Fruit fly (Drosophila melanogaster): ENCODE data around the gene SKIP.
A peak's percentile ranks its signal among the peaks of the same experiment; 100 is the strongest.

The SKIP gene

dm6 chr3R:22197667-22198316 lies 64.2 kb downstream of the SKIP start:
- TF ChIP-seq dmrt93B (GFP tag; optimal IDR thresholded peaks at IDR 0.05): no peak
- no peak for TF ChIP-seq Rel (GFP tag; optimal IDR thresholded peaks at IDR 0.05)
- peak; percentile 6 for TF ChIP-seq Rel (tag; optimal IDR thresholded peaks at IDR 0.05)
- TF ChIP-seq sage (GFP tag; optimal IDR thresholded peaks at IDR 0.05): no peak
- no peak for TF ChIP-seq jim (GFP tag; optimal IDR thresholded peaks at IDR 0.05)
- TF ChIP-seq N (GFP tag; optimal IDR thresholded peaks at IDR 0.05): no peak
- TF ChIP-seq CrebA (GFP tag; optimal IDR thresholded peaks at IDR 0.05; ENCODE audit: borderline replicate concordance): no peak
- TF ChIP-seq Abd-B (GFP tag; optimal IDR thresholded peaks at IDR 0.05): no peak
- no peak for TF ChIP-seq dl (GFP tag; optimal IDR thresholded peaks at IDR 0.05; ENCODE audit: insufficient read depth in 1 of 2, partially characterized antibody in 2 of 2)
- TF ChIP-seq dsf (GFP tag; optimal IDR thresholded peaks at IDR 0.05; ENCODE audit: borderline replicate concordance): no peak
- peak; percentile 3 for TF ChIP-seq br (GFP tag; optimal IDR thresholded peaks at IDR 0.05)
- no peak for TF ChIP-seq OdsH (GFP tag; optimal IDR thresholded peaks at IDR 0.05)
- no peak for TF ChIP-seq Hr83 (GFP tag; optimal IDR thresholded peaks at IDR 0.05; ENCODE audit: poor library complexity, severe bottlenecking)
- no peak for TF ChIP-seq CG9705 (GFP tag; optimal IDR thresholded peaks at IDR 0.05)
- TF ChIP-seq fru (GFP tag; optimal IDR thresholded peaks at IDR 0.05): peak; percentile 26
- TF ChIP-seq pan (optimal IDR thresholded peaks at IDR 0.05): no peak
- TF ChIP-seq brk (GFP tag; optimal IDR thresholded peaks at IDR 0.05): no peak

- TF ChIP-seq Jra (GFP tag; optimal IDR thresholded peaks at IDR 0.05): no peak
- TF ChIP-seq tai (GFP tag; optimal IDR thresholded peaks at IDR 0.05): no peak
- no peak for TF ChIP-seq fru (GFP tag; optimal IDR thresholded peaks at IDR 0.05)
- no peak for TF ChIP-seq Abd-B (GFP tag; optimal IDR thresholded peaks at IDR 0.05)
- no peak for TF ChIP-seq CG32264 (GFP tag; optimal IDR thresholded peaks at IDR 0.05)
- no peak for TF ChIP-seq Dif (GFP tag; optimal IDR thresholded peaks at IDR 0.05; ENCODE audit: partially characterized antibody)
- no peak for TF ChIP-seq lola (GFP tag; optimal IDR thresholded peaks at IDR 0.05)
- TF ChIP-seq dl (GFP tag; optimal IDR thresholded peaks at IDR 0.05; ENCODE audit: insufficient read depth in 1 of 2, partially characterized antibody in 2 of 2): no peak
- no peak for TF ChIP-seq br (GFP tag; optimal IDR thresholded peaks at IDR 0.05)
- TF ChIP-seq Myc (optimal IDR thresholded peaks at IDR 0.05): no peak
- TF ChIP-seq OdsH (GFP tag; optimal IDR thresholded peaks at IDR 0.05): no peak
- no peak for TF ChIP-seq h (GFP tag; optimal IDR thresholded peaks at IDR 0.05)
- no peak for TF ChIP-seq Hr83 (GFP tag; optimal IDR thresholded peaks at IDR 0.05; ENCODE audit: poor library complexity, severe bottlenecking)
- TF ChIP-seq rgr (GFP tag; optimal IDR thresholded peaks at IDR 0.05): no peak
- TF ChIP-seq woc (GFP tag; optimal IDR thresholded peaks at IDR 0.05): no peak
- TF ChIP-seq foxo (GFP tag; optimal IDR thresholded peaks at IDR 0.05): no peak
- TF ChIP-seq Hnf4 (GFP tag; optimal IDR thresholded peaks at IDR 0.05): no peak
Observed at dm6 chr3R:22198928-22199327, 65.3 kb downstream of the SKIP start.

- TF ChIP-seq HLH106 (tag; optimal IDR thresholded peaks at IDR 0.05) (peak; percentile 33), woc (GFP tag; optimal IDR thresholded peaks at IDR 0.05) (peak; percentile 40), brk (GFP tag; optimal IDR thresholded peaks at IDR 0.05) (no peak), OdsH (GFP tag; optimal IDR thresholded peaks at IDR 0.05) (peak; percentile 20), Sp1 (GFP tag; optimal IDR thresholded peaks at IDR 0.05) (peak; percentile 36), br (GFP tag; optimal IDR thresholded peaks at IDR 0.05) (peak; percentile 18), ey (GFP tag; optimal IDR thresholded peaks at IDR 0.05) (peak; percentile 48), Vsx2 (GFP tag; optimal IDR thresholded peaks at IDR 0.05; ENCODE audit: partially characterized antibody) (no peak), foxo (GFP tag; optimal IDR thresholded peaks at IDR 0.05) (peak in 1 of 2 experiments; percentile 40), rgr (GFP tag; optimal IDR thresholded peaks at IDR 0.05) (peak; percentile 20), h (GFP tag; optimal IDR thresholded peaks at IDR 0.05) (peak; percentile 38), fru (GFP tag; optimal IDR thresholded peaks at IDR 0.05) (peak; percentile 13), psq (GFP tag; optimal IDR thresholded peaks at IDR 0.05) (no peak), tai (GFP tag; optimal IDR thresholded peaks at IDR 0.05) (no peak)
Observed at dm6 chr3R:22199391-22199940, 65.8 kb downstream of the SKIP start.

- TF ChIP-seq Rel (GFP tag; optimal IDR thresholded peaks at IDR 0.05): no peak
- no peak for TF ChIP-seq Rel (tag; optimal IDR thresholded peaks at IDR 0.05)
- no peak for TF ChIP-seq Vsx2 (GFP tag; optimal IDR thresholded peaks at IDR 0.05; ENCODE audit: partially characterized antibody)
- TF ChIP-seq jim (GFP tag; optimal IDR thresholded peaks at IDR 0.05): no peak
- no peak for TF ChIP-seq Hnf4 (GFP tag; optimal IDR thresholded peaks at IDR 0.05)
- TF ChIP-seq woc (GFP tag; optimal IDR thresholded peaks at IDR 0.05): no peak
- TF ChIP-seq ey (GFP tag; optimal IDR thresholded peaks at IDR 0.05): no peak
Observed at dm6 chr3R:22202457-22202856, 68.8 kb downstream of the SKIP start.
